Worm (Caenorhabditis elegans): Measurements from ENCODE around the gene F49E12.12.

DNA sequence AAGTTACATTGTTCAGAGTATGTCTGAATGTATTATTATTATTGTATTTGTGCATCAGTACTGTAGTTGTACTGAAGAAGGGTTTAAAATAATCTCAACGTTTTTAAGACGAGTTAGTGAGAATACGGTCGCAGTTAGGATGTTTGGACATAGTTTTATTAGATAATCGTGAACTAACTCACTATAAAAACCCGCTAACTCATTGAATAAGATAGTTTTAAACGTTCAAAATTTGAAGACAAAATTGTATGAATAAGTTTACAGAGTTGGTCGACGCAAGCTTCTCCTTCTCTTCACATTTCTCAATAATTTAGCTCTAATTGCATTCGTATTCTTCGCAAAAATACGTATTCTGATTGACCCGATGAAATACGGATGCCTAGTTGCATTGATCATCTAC is 37.7 kb downstream of the F49E12.12 start:
- TF ChIP-seq pat-9 (tag; optimal IDR thresholded peaks at IDR 0.05): no peak
- no peak for TF ChIP-seq npax-4 (tag; optimal IDR thresholded peaks at IDR 0.05)

All from whole organism, late embryonic.